Fruit fly (Drosophila melanogaster): ENCODE measurements around the gene CG14854.

The CG14854 gene

DNA sequence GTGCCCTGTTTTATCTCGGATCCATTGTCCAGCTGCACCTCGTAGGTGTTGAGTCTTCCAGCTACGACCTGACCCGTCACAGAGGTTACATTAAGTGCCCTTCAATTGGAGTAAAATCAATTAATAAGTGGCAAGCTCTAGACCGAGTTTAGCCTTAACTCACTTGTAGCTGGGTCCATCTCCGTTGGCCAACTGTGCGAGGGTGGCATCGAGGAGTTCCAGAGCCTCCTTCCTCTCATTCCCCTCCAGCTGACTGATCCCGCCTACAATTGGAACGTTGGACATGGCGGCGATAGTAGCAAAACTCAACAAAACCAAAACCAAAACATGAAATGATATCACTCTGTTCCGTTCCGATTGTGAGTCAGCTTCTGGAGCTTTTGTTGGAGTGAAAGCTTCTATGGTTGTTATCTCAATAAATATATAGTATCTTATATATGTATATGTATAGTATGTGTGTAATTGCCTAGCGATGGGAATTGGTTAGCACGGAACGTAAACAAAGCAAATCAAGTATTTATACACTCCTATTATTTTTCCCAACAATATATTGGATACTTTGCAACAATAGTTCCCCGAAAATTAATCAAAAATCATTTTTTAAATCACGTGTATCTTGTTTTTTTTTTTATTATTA, 8.8 kb upstream of the CG14854 start, which contains the start of gene CG8066:
Gene CG8066, minus strand, starts transcription at position 347 of the 637 bp plus-strand sequence.
- TF ChIP-seq CG6163 (GFP tag; IDR thresholded peaks at IDR 0.05) (0 out of 3 replicates have a peak, but pooled peaks have one; percentile 10), CG34406 (GFP tag; optimal IDR thresholded peaks at IDR 0.05) (peak; percentile 9), CG8119 (GFP tag; IDR thresholded peaks at IDR 0.05) (peak; percentile 48; the same call in 2 of the 3 replicates), vri (GFP tag; optimal IDR thresholded peaks at IDR 0.05) (peak; percentile 22), fkh (GFP tag; optimal IDR thresholded peaks at IDR 0.05) (peak; percentile 93), svp (GFP tag) (peak; percentile 72), Blimp-1 (GFP tag; optimal IDR thresholded peaks at IDR 0.05) (no peak), Sox15 (GFP tag; optimal IDR thresholded peaks at IDR 0.05) (no peak), CG3919 (GFP tag; optimal IDR thresholded peaks at IDR 0.05) (peak; percentile 9), acj6 (GFP tag; optimal IDR thresholded peaks at IDR 0.05) (peak; percentile 1), achi (GFP tag; optimal IDR thresholded peaks at IDR 0.05) (peak; percentile 48), net (GFP tag; optimal IDR thresholded peaks at IDR 0.05) (peak; percentile 11), Hr38 (GFP tag; optimal IDR thresholded peaks at IDR 0.05) (no peak), Eip78C (GFP tag) (peak; percentile 71), dsx (GFP tag; optimal IDR thresholded peaks at IDR 0.05; ENCODE audit: poor library complexity, severe bottlenecking) (no peak), ss (GFP tag; optimal IDR thresholded peaks at IDR 0.05) (peak in 1 of 2 experiments; percentile 7), CG15336 (GFP tag; IDR thresholded peaks at IDR 0.05) (peak; percentile 39; the same call in 1 of the 2 replicates), Ets96B (tag; optimal IDR thresholded peaks at IDR 0.05) (no peak), CG32006 (GFP tag; optimal IDR thresholded peaks at IDR 0.05) (peak; percentile 21), Sox102F (GFP tag; optimal IDR thresholded peaks at IDR 0.05) (peak; percentile 12), Hr4 (GFP tag; optimal IDR thresholded peaks at IDR 0.05) (peak; percentile 20), CG10631 (GFP tag; optimal IDR thresholded peaks at IDR 0.05) (peak; percentile 1), CG31627 (GFP tag; optimal IDR thresholded peaks at IDR 0.05) (no peak), CG11762 (GFP tag; optimal IDR thresholded peaks at IDR 0.05; ENCODE audit: insufficient read depth) (no peak)

DNA sequence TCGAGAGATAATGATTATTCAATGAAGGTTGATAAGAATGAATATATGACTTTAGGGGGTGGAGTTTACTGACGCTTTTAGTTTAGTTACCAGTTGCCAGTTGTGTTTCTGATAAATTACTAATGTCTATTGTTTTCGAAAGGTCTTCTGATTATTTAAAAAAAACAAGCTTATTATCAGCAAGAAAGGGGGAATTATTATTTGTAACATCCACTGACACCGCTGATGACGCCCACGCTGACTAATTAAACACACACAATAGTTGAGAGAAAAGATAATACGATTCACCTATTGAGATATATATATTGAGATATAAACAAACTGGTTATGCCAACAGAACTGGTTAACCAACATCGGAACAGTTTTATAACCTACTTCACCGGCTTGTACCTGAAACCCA, 7.9 kb upstream of the CG14854 start:
- no peak for TF ChIP-seq Met (GFP tag; optimal IDR thresholded peaks at IDR 0.05)
- no peak for TF ChIP-seq lz (GFP tag; optimal IDR thresholded peaks at IDR 0.05)
- TF ChIP-seq CG1621 (tag; optimal IDR thresholded peaks at IDR 0.05), result no peak
- TF ChIP-seq net (GFP tag; optimal IDR thresholded peaks at IDR 0.05), result no peak
- no peak for TF ChIP-seq CG11762 (GFP tag; optimal IDR thresholded peaks at IDR 0.05; ENCODE audit: insufficient read depth)
- TF ChIP-seq Gug (GFP tag; IDR thresholded peaks at IDR 0.05), result no peak
- no peak for TF ChIP-seq fd85E (GFP tag; optimal IDR thresholded peaks at IDR 0.05)
- no peak for TF ChIP-seq Blimp-1 (GFP tag; optimal IDR thresholded peaks at IDR 0.05)
- TF ChIP-seq CG10669 (GFP tag; optimal IDR thresholded peaks at IDR 0.05), result no peak
- no peak for TF ChIP-seq Hr39 (GFP tag; optimal IDR thresholded peaks at IDR 0.05)
- TF ChIP-seq Hr4 (GFP tag; optimal IDR thresholded peaks at IDR 0.05), result no peak
- TF ChIP-seq fkh (GFP tag; optimal IDR thresholded peaks at IDR 0.05), result no peak
- no peak for TF ChIP-seq Sox102F (GFP tag; optimal IDR thresholded peaks at IDR 0.05)
- TF ChIP-seq CG31627 (GFP tag; optimal IDR thresholded peaks at IDR 0.05), result no peak
- TF ChIP-seq cyc (GFP tag; optimal IDR thresholded peaks at IDR 0.05), result no peak
- no peak for TF ChIP-seq Sox14 (GFP tag; optimal IDR thresholded peaks at IDR 0.05)

dm6 chr3R:14567329-14567728, 7.5 kb upstream of the CG14854 start, which contains the start of gene CG31313:
Gene CG31313, minus strand, starts transcription at chr3R:14567429.
- TF ChIP-seq CG15336 (GFP tag; IDR thresholded peaks at IDR 0.05) (no peak), vri (GFP tag; optimal IDR thresholded peaks at IDR 0.05) (peak; percentile 3), lz (GFP tag; optimal IDR thresholded peaks at IDR 0.05) (no peak), ss (GFP tag; optimal IDR thresholded peaks at IDR 0.05) (no peak), Eip78C (GFP tag) (peak; percentile 23), Lpt (GFP tag; optimal IDR thresholded peaks at IDR 0.05) (no peak), CG11294 (GFP tag; IDR thresholded peaks at IDR 0.05) (no peak), CG6276 (GFP tag; optimal IDR thresholded peaks at IDR 0.05) (no peak)

All from whole organism, prepupa.